Fruit fly (Drosophila melanogaster): ENCODE results near the gene Pep.

Gene Pep

DNA sequence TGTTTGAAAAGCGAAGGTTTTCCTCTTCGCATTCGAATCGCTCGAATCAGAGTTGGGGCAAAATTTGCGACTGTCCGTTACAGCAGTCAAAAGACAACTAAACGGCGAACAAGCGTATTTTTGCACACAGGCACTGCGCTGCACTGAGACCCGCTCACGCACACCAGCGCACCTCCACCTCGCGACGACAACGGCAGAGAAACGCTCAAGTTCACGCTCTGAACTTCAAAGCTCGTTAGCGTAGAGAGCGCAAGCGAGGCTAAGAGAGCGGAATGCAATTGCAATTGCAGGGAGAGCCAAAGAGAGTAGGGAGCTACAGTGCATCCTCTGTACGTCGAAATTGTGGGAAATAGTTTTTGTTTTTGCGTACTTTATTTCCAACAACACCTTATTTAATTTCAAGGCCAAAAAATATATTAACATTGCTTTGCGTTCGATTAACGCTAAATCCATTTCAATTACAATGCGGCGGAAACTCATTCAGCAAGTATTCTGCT lies 25.6 kb downstream of the Pep start, which contains the start of gene Eip74EF:
Eip74EF (minus strand) TSS at position 117 of the 497 bp plus-strand sequence.
- no peak for TF ChIP-seq Myc (optimal IDR thresholded peaks at IDR 0.05)
- peak; percentile 96 for TF ChIP-seq Dif (GFP tag; optimal IDR thresholded peaks at IDR 0.05; ENCODE audit: partially characterized antibody)
- TF ChIP-seq CrebA (GFP tag; optimal IDR thresholded peaks at IDR 0.05; ENCODE audit: borderline replicate concordance): peak; percentile 59
- TF ChIP-seq HLH106 (tag; optimal IDR thresholded peaks at IDR 0.05): peak; percentile 60
- TF ChIP-seq sage (GFP tag; optimal IDR thresholded peaks at IDR 0.05): peak; percentile 71
- peak; percentile 80 for TF ChIP-seq Rel (GFP tag; optimal IDR thresholded peaks at IDR 0.05)
- TF ChIP-seq Rel (tag; optimal IDR thresholded peaks at IDR 0.05): peak; percentile 38
- peak; percentile 45 for TF ChIP-seq Jra (GFP tag; optimal IDR thresholded peaks at IDR 0.05)
- TF ChIP-seq psq (GFP tag; optimal IDR thresholded peaks at IDR 0.05): peak; percentile 56
- TF ChIP-seq tai (GFP tag; optimal IDR thresholded peaks at IDR 0.05): peak; percentile 74
- peak; percentile 33 for TF ChIP-seq CG9705 (GFP tag; optimal IDR thresholded peaks at IDR 0.05)
- TF ChIP-seq fru (GFP tag; optimal IDR thresholded peaks at IDR 0.05): peak; percentile 73
- no peak for TF ChIP-seq Abd-B (GFP tag; optimal IDR thresholded peaks at IDR 0.05)
- peak; percentile 69 for TF ChIP-seq br (GFP tag; optimal IDR thresholded peaks at IDR 0.05)
- TF ChIP-seq woc (GFP tag; optimal IDR thresholded peaks at IDR 0.05): peak; percentile 78
- peak; percentile 69 for TF ChIP-seq rgr (GFP tag; optimal IDR thresholded peaks at IDR 0.05)
- peak; percentile 67 for TF ChIP-seq OdsH (GFP tag; optimal IDR thresholded peaks at IDR 0.05)
- peak; percentile 74 for TF ChIP-seq h (GFP tag; optimal IDR thresholded peaks at IDR 0.05)
- peak; percentile 86 for TF ChIP-seq Vsx2 (GFP tag; optimal IDR thresholded peaks at IDR 0.05; ENCODE audit: partially characterized antibody)
- peak; percentile 26 for TF ChIP-seq CG32264 (GFP tag; optimal IDR thresholded peaks at IDR 0.05)
- peak; percentile 77 for TF ChIP-seq ey (GFP tag; optimal IDR thresholded peaks at IDR 0.05)
- no peak for TF ChIP-seq usp (GFP tag; optimal IDR thresholded peaks at IDR 0.05)
- no peak for TF ChIP-seq Hr78 (GFP tag; optimal IDR thresholded peaks at IDR 0.05)
- peak; percentile 56 for TF ChIP-seq Hnf4 (GFP tag; optimal IDR thresholded peaks at IDR 0.05)
- TF ChIP-seq foxo (GFP tag; optimal IDR thresholded peaks at IDR 0.05): peak; percentile 4 to 74
- TF ChIP-seq N (GFP tag; optimal IDR thresholded peaks at IDR 0.05): peak; percentile 30
- no peak for TF ChIP-seq brk (GFP tag; optimal IDR thresholded peaks at IDR 0.05)
- TF ChIP-seq jim (GFP tag; optimal IDR thresholded peaks at IDR 0.05): no peak
- TF ChIP-seq lola (GFP tag; optimal IDR thresholded peaks at IDR 0.05): no peak
- TF ChIP-seq Sp1 (GFP tag; optimal IDR thresholded peaks at IDR 0.05): peak; percentile 52
- no peak for TF ChIP-seq pan (optimal IDR thresholded peaks at IDR 0.05)
- no peak for TF ChIP-seq Dfd (GFP tag; optimal IDR thresholded peaks at IDR 0.05)
- TF ChIP-seq GATAd (GFP tag; optimal IDR thresholded peaks at IDR 0.05): no peak
- TF ChIP-seq sv (GFP tag; optimal IDR thresholded peaks at IDR 0.05): no peak
- peak; percentile 96 to 98 for TF ChIP-seq dl (GFP tag; optimal IDR thresholded peaks at IDR 0.05; ENCODE audit: insufficient read depth in 1 of 2, partially characterized antibody in 2 of 2)
- peak; percentile 51 for TF ChIP-seq Hr83 (GFP tag; optimal IDR thresholded peaks at IDR 0.05; ENCODE audit: poor library complexity, severe bottlenecking)

DNA sequence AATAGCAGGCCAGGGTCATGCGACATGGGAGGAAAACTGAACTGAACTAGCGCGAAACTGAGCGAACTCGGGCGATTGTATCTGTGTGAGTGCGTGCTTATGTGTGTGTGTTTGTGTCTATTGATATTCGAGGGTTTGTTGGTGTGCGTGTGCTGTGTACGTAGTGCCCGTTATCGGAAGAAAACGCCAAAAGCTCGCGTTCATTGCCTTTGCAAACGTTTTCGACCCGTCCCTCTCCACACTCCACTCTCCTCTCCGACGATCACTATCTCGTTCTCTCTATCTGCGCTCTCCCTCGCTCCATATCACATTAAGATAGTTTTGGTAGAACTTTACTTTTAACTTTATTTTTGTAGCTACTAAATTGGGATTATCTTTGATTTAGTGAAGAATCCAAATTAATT lies 28.0 kb downstream of the Pep start:
- TF ChIP-seq h (GFP tag; optimal IDR thresholded peaks at IDR 0.05) (peak; percentile 16), N (GFP tag; optimal IDR thresholded peaks at IDR 0.05) (peak; percentile 10), brk (GFP tag; optimal IDR thresholded peaks at IDR 0.05) (no peak), lola (GFP tag; optimal IDR thresholded peaks at IDR 0.05) (no peak)

DNA sequence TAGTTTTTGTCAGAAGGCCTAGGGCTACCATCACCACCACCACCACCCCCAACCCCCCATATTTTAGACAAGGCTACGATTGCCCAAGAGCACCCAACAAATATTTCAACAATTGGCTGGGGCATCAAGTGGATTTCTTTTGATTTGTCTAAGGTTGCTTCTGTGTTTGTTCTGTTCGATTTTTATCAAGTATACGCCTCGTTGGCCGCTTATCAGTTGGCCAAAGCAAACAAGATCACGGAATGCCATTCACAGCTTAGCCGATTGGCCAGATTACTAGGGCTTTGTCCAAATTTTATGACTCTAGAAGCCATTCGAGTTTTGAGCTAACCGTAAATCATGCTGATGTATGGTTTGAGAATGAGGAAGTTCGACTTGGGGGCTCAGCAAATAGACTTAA lies 29.0 kb downstream of the Pep start:
- TF ChIP-seq jim (GFP tag; optimal IDR thresholded peaks at IDR 0.05) (no peak), woc (GFP tag; optimal IDR thresholded peaks at IDR 0.05) (no peak), brk (GFP tag; optimal IDR thresholded peaks at IDR 0.05) (no peak), Dif (GFP tag; optimal IDR thresholded peaks at IDR 0.05; ENCODE audit: partially characterized antibody) (no peak), Jra (GFP tag; optimal IDR thresholded peaks at IDR 0.05) (no peak), dsf (GFP tag; optimal IDR thresholded peaks at IDR 0.05; ENCODE audit: borderline replicate concordance) (no peak), OdsH (GFP tag; optimal IDR thresholded peaks at IDR 0.05) (no peak), Dfd (GFP tag; optimal IDR thresholded peaks at IDR 0.05) (no peak), tai (GFP tag; optimal IDR thresholded peaks at IDR 0.05) (no peak), br (GFP tag; optimal IDR thresholded peaks at IDR 0.05) (no peak), Myc (optimal IDR thresholded peaks at IDR 0.05) (no peak), sv (GFP tag; optimal IDR thresholded peaks at IDR 0.05) (no peak), Abd-B (GFP tag; optimal IDR thresholded peaks at IDR 0.05) (no peak), h (GFP tag; optimal IDR thresholded peaks at IDR 0.05) (no peak), Hr78 (GFP tag; optimal IDR thresholded peaks at IDR 0.05) (no peak), CG9705 (GFP tag; optimal IDR thresholded peaks at IDR 0.05) (no peak), fru (GFP tag; optimal IDR thresholded peaks at IDR 0.05) (no peak), GATAd (GFP tag; optimal IDR thresholded peaks at IDR 0.05) (no peak)
